Worm (Caenorhabditis elegans): Measurements from ENCODE around the gene mrps-25.

ce11 chrIV:1045683-1046082 lies 11.0 kb upstream of the mrps-25 start, which contains the start of gene srx-12:
- TF ChIP-seq unc-55 (GFP tag; optimal IDR thresholded peaks at IDR 0.05) (no peak), ceh-31 (tag; optimal IDR thresholded peaks at IDR 0.05) (no peak), pha-4 (tag; optimal IDR thresholded peaks at IDR 0.05) (no peak), pha-2 (tag; optimal IDR thresholded peaks at IDR 0.05) (no peak), mec-3 (tag; optimal IDR thresholded peaks at IDR 0.05; ENCODE audit: borderline replicate concordance) (no peak), ceh-18 (tag; optimal IDR thresholded peaks at IDR 0.05) (no peak), tbx-2 (tag; optimal IDR thresholded peaks at IDR 0.05) (no peak), nhr-232 (tag; optimal IDR thresholded peaks at IDR 0.05) (no peak), pqm-1 (tag; optimal IDR thresholded peaks at IDR 0.05) (no peak)
